Worm (Caenorhabditis elegans) whole organism, L1 larva: ENCODE results near the gene W05H9.4.

ENCODE experiments used
- C34B4.2 ChIP-seq: sonication (generic microtip); optimal IDR thresholded peaks from 2 replicates; lab custom pipeline; 2017; ENCODE audit warnings: mild to moderate bottlenecking, missing genetic modification characterization, missing compliant biosample characterization
- Y116A8C.19 ChIP-seq: sonication (generic microtip); optimal IDR thresholded peaks from 2 replicates; lab custom pipeline; 2016; ENCODE audit warnings: missing compliant biosample characterization, missing genetic modification characterization, borderline replicate concordance
- aha-1 ChIP-seq: fragments of 150-350 bp; optimal IDR thresholded peaks from 2 replicates; lab custom pipeline; 2014; ENCODE audit warnings: missing biosample characterization, missing genetic modification characterization
- alr-1 ChIP-seq: fragments of 200-800 bp; sonication (Bioruptor generic); optimal IDR thresholded peaks from 2 replicates; lab custom pipeline; 2018; ENCODE audit warnings: borderline replicate concordance, mild to moderate bottlenecking, missing genetic modification characterization, missing compliant biosample characterization
- aly-2 ChIP-seq: fragments of 150-350 bp; optimal IDR thresholded peaks from 2 replicates; lab custom pipeline; 2014; ENCODE audit warnings: missing biosample characterization, missing genetic modification characterization
- ama-1 ChIP-seq: fragments of 150-350 bp; optimal IDR thresholded peaks from 2 replicates; lab custom pipeline; 2014
- ceh-88 ChIP-seq: fragments of 200-800 bp; sonication (Bioruptor generic); IDR thresholded peaks from 2 replicates; pipeline ENCODE4 v1.3.6; 2022; ENCODE audit warnings: missing genetic modification characterization, missing compliant biosample characterization
- ceh-90 ChIP-seq: sonication (generic microtip); optimal IDR thresholded peaks from 2 replicates; lab custom pipeline; 2016; ENCODE audit warnings: missing genetic modification characterization, missing compliant biosample characterization
- ces-1 ChIP-seq: fragments of 150-350 bp; optimal IDR thresholded peaks from 2 replicates; lab custom pipeline; 2014; ENCODE audit warnings: missing biosample characterization, missing genetic modification reagents, missing genetic modification characterization
- dpl-1 ChIP-seq, 3 experiments: fragments of 150-350 bp in 2 of 3; sonication (generic microtip) in 1 of 3; optimal IDR thresholded peaks; 2 replicates each; lab custom pipeline; 2014 to 2017; ENCODE audit warnings: missing biosample characterization in 3 of 3, missing genetic modification characterization in 3 of 3, missing genetic modification reagents in 3 of 3
- dsc-1 ChIP-seq: sonication (generic microtip); optimal IDR thresholded peaks from 2 replicates; lab custom pipeline; 2016; ENCODE audit warnings: mild to moderate bottlenecking, missing genetic modification characterization, missing compliant biosample characterization
- efl-3 ChIP-seq: fragments of 200-800 bp; sonication (Bioruptor generic); optimal IDR thresholded peaks from 2 replicates; lab custom pipeline; 2018; ENCODE audit warnings: mild to moderate bottlenecking, missing genetic modification characterization, missing compliant biosample characterization
- elt-3 ChIP-seq, 6 experiments: fragments of 150-350 bp in 1 of 6; sonication (generic microtip); optimal IDR thresholded peaks; 2 replicates each; lab custom pipeline; 2017 to 2018; ENCODE audit warnings: missing biosample characterization in 6 of 6, missing genetic modification characterization in 6 of 6, inconsistent platforms in 1 of 6
- ets-5 ChIP-seq: fragments of 200-800 bp; sonication (Bioruptor generic); IDR thresholded peaks from 2 replicates; pipeline ENCODE4 v1.3.6; 2022; ENCODE audit warnings: missing genetic modification characterization, missing compliant biosample characterization
- fkh-10 ChIP-seq: sonication (generic microtip); optimal IDR thresholded peaks from 2 replicates; lab custom pipeline; 2017; ENCODE audit warnings: missing biosample characterization, missing genetic modification reagents, missing genetic modification characterization
- fkh-4 ChIP-seq: sonication (generic microtip); optimal IDR thresholded peaks from 2 replicates; lab custom pipeline; 2016; ENCODE audit warnings: missing compliant biosample characterization, missing genetic modification characterization, borderline replicate concordance
- fkh-8 ChIP-seq: sonication (generic microtip); optimal IDR thresholded peaks from 2 replicates; lab custom pipeline; 2016; ENCODE audit warnings: mild to moderate bottlenecking, missing genetic modification characterization, missing compliant biosample characterization
- fos-1 ChIP-seq: fragments of 150-350 bp; optimal IDR thresholded peaks from 2 replicates; lab custom pipeline; 2014; ENCODE audit warnings: missing biosample characterization, missing genetic modification characterization
- grh-1 ChIP-seq: fragments of 200-800 bp; sonication (Bioruptor generic); IDR thresholded peaks from 2 replicates; pipeline ENCODE4 v1.3.6; 2022; ENCODE audit warnings: missing genetic modification reagents, missing genetic modification characterization, missing compliant biosample characterization
- hlh-4 ChIP-seq: sonication (generic microtip); optimal IDR thresholded peaks from 2 replicates; lab custom pipeline; 2016; ENCODE audit warnings: mild to moderate bottlenecking, missing genetic modification characterization, missing compliant biosample characterization
- jun-1 ChIP-seq: fragments of 150-350 bp; optimal IDR thresholded peaks from 2 replicates; lab custom pipeline; 2014; ENCODE audit warnings: missing biosample characterization, missing genetic modification reagents, missing genetic modification characterization
- lin-14 ChIP-seq: fragments of 200-800 bp; sonication (Bioruptor generic); optimal IDR thresholded peaks from 2 replicates; lab custom pipeline; 2018; ENCODE audit warnings: mild to moderate bottlenecking, missing genetic modification characterization, moderate library complexity, missing compliant biosample characterization
- lin-35 ChIP-seq, 2 experiments: fragments of 150-350 bp; optimal IDR thresholded peaks; 2 replicates each; lab custom pipeline; 2014; ENCODE audit warnings: missing biosample characterization in 2 of 2, missing genetic modification characterization in 2 of 2, missing genetic modification reagents in 2 of 2
- lir-3 ChIP-seq: sonication (generic microtip); optimal IDR thresholded peaks from 2 replicates; lab custom pipeline; 2016; ENCODE audit warnings: mild to moderate bottlenecking, missing genetic modification characterization, moderate library complexity, missing compliant biosample characterization; ENCODE audit not compliant: poor library complexity
- lsy-2 ChIP-seq, 2 experiments: fragments of 150-350 bp; optimal IDR thresholded peaks; 2 replicates each; lab custom pipeline; 2014; ENCODE audit warnings: missing biosample characterization in 2 of 2, missing genetic modification characterization in 2 of 2
- mab-9 ChIP-seq: fragments of 200-800 bp; sonication (Bioruptor generic); IDR thresholded peaks from 2 replicates; pipeline ENCODE4 v1.3.6; 2022; ENCODE audit warnings: missing genetic modification reagents, missing genetic modification characterization, missing compliant biosample characterization
- mdl-1 ChIP-seq, 2 experiments: fragments of 150-350 bp; optimal IDR thresholded peaks; 2 replicates each; lab custom pipeline; 2014 to 2017; ENCODE audit warnings: missing biosample characterization in 2 of 2, missing genetic modification characterization in 2 of 2, inconsistent platforms in 1 of 2
- mef-2 ChIP-seq: fragments of 150-350 bp; optimal IDR thresholded peaks from 2 replicates; lab custom pipeline; 2014; ENCODE audit warnings: missing biosample characterization, missing genetic modification characterization
- mep-1 ChIP-seq: fragments of 150-350 bp; optimal IDR thresholded peaks from 2 replicates; lab custom pipeline; 2014; ENCODE audit warnings: missing biosample characterization, missing genetic modification characterization
- nhr-12 ChIP-seq: sonication (generic microtip); optimal IDR thresholded peaks from 2 replicates; lab custom pipeline; 2017; ENCODE audit warnings: missing biosample characterization, missing genetic modification characterization
- nhr-19 ChIP-seq: fragments of 200-800 bp; sonication (Bioruptor generic); conservative IDR thresholded peaks from 2 replicates; pipeline ENCODE4 v1.3.6; 2022; ENCODE audit warnings: missing genetic modification characterization, missing compliant biosample characterization
- nhr-20 ChIP-seq: sonication (generic microtip); optimal IDR thresholded peaks from 2 replicates; lab custom pipeline; 2016; ENCODE audit warnings: mild to moderate bottlenecking, missing genetic modification characterization, missing compliant biosample characterization
- nhr-237 ChIP-seq: fragments of 150-350 bp; optimal IDR thresholded peaks from 2 replicates; lab custom pipeline; 2014; ENCODE audit warnings: missing biosample characterization, missing genetic modification characterization
- nhr-28 ChIP-seq: fragments of 150-350 bp; optimal IDR thresholded peaks from 2 replicates; lab custom pipeline; 2014; ENCODE audit warnings: missing biosample characterization, missing genetic modification characterization
- nhr-47 ChIP-seq: sonication (generic microtip); optimal IDR thresholded peaks from 2 replicates; lab custom pipeline; 2016; ENCODE audit warnings: mild to moderate bottlenecking, missing genetic modification characterization, moderate library complexity, missing compliant biosample characterization
- nhr-71 ChIP-seq: sonication (generic microtip); optimal IDR thresholded peaks from 2 replicates; lab custom pipeline; 2016; ENCODE audit warnings: mild to moderate bottlenecking, missing genetic modification characterization, moderate library complexity, missing compliant biosample characterization
- nhr-84 ChIP-seq: sonication (generic microtip); optimal IDR thresholded peaks from 2 replicates; lab custom pipeline; 2017; ENCODE audit warnings: missing biosample characterization, missing genetic modification characterization
- nhr-85 ChIP-seq: sonication (generic microtip); peaks from one replicate; lab custom pipeline; 2016; ENCODE audit warnings: missing genetic modification characterization, inconsistent platforms, missing compliant biosample characterization
- pag-3 ChIP-seq: sonication (generic microtip); optimal IDR thresholded peaks from 2 replicates; lab custom pipeline; 2017; ENCODE audit warnings: missing genetic modification characterization, mild to moderate bottlenecking, missing compliant biosample characterization, antibody characterized with exemption, borderline replicate concordance; ENCODE audit not compliant: insufficient read depth
- skn-1 ChIP-seq: fragments of 150-350 bp; optimal IDR thresholded peaks from 2 replicates; lab custom pipeline; 2014; ENCODE audit warnings: missing biosample characterization, missing genetic modification characterization
- snpc-4 ChIP-seq: fragments of 150-350 bp; optimal IDR thresholded peaks from 2 replicates; lab custom pipeline; 2014; ENCODE audit warnings: missing biosample characterization, missing genetic modification characterization
- sox-4 ChIP-seq: sonication (generic microtip); optimal IDR thresholded peaks from 2 replicates; lab custom pipeline; 2016; ENCODE audit warnings: missing genetic modification characterization, missing compliant biosample characterization
- swsn-7 ChIP-seq: sonication (generic microtip); optimal IDR thresholded peaks from 2 replicates; lab custom pipeline; 2016; ENCODE audit warnings: missing genetic modification characterization, missing compliant biosample characterization
- tbx-2 ChIP-seq: sonication (generic microtip); optimal IDR thresholded peaks from 2 replicates; lab custom pipeline; 2016; ENCODE audit warnings: missing genetic modification characterization, missing compliant biosample characterization
- unc-130 ChIP-seq: fragments of 150-350 bp; optimal IDR thresholded peaks from 2 replicates; lab custom pipeline; 2017; ENCODE audit warnings: missing biosample characterization, missing genetic modification characterization, inconsistent platforms
- unc-30 ChIP-seq: sonication (generic microtip); optimal IDR thresholded peaks from 2 replicates; lab custom pipeline; 2017; ENCODE audit warnings: missing biosample characterization, missing genetic modification characterization
- vab-15 ChIP-seq: sonication (generic microtip); optimal IDR thresholded peaks from 2 replicates; lab custom pipeline; 2017; ENCODE audit warnings: missing genotype, mild to moderate bottlenecking, missing genetic modification characterization, missing compliant biosample characterization
- zag-1 ChIP-seq: fragments of 150-350 bp; optimal IDR thresholded peaks from 2 replicates; lab custom pipeline; 2014; ENCODE audit warnings: missing biosample characterization, missing genetic modification characterization
- ztf-11 ChIP-seq, 2 experiments: sonication (generic microtip); optimal IDR thresholded peaks; 2 replicates each; lab custom pipeline; 2016 to 2017; ENCODE audit warnings: missing genetic modification characterization in 2 of 2, missing biosample characterization in 1 of 2, missing compliant biosample characterization in 1 of 2
- ztf-4 ChIP-seq: fragments of 150-350 bp; optimal IDR thresholded peaks from 2 replicates; lab custom pipeline; 2014; ENCODE audit warnings: missing biosample characterization, missing genetic modification characterization

W05H9.4 gene

DNA sequence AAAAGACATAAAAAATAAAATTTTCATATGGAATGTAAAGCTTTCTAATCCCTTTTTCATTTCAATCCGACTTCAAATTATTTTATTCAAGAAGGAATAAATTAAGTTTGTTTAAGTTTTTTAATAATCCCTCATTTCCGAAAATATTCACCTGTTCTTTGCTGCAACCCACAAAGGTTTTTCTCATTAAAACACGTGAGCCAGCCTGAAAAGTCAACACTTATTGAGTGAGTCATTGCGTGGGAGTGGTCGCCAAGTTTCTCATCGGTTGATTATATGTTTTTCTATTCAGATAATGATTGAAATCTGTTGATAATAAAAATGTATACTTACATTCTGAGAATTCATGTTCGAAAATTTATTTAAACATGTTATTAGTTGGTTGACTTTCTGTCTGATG is 17.9 kb upstream of the W05H9.4 start (continued):
- no peak for TF ChIP-seq fkh-10
- no peak for TF ChIP-seq ama-1 (lab: Kevin White, UChicago)
- TF ChIP-seq fos-1 (tag; lab: Kevin White, UChicago): no peak
- no peak for TF ChIP-seq ztf-4 (tag; lab: Kevin White, UChicago)
- TF ChIP-seq nhr-19 (GFP tag; lab: Robert Waterston, UW): no peak
- TF ChIP-seq sox-4 (tag; lab: Kevin White, UChicago): peak; percentile 43
- TF ChIP-seq tbx-2 (tag; lab: Kevin White, UChicago): no peak
- TF ChIP-seq ztf-11 (tag; optimal IDR thresholded peaks at IDR 0.05; lab: Kevin White, UChicago): no peak
- no peak for TF ChIP-seq nhr-84 (tag; lab: Kevin White, UChicago)
- no peak for TF ChIP-seq fkh-4
- TF ChIP-seq C34B4.2: no peak
- TF ChIP-seq nhr-85: no peak
- peak; percentile 39 for TF ChIP-seq nhr-47 (tag; lab: Kevin White, UChicago)
- TF ChIP-seq pag-3: no peak
- no peak for TF ChIP-seq ets-5
- no peak for TF ChIP-seq nhr-12
- TF ChIP-seq dsc-1: peak; percentile 59
- no peak for TF ChIP-seq mef-2
- TF ChIP-seq nhr-71: peak; percentile 52
- TF ChIP-seq skn-1 (tag; lab: Kevin White, UChicago): no peak
- TF ChIP-seq ceh-90: no peak
- TF ChIP-seq, all 84 proteins: peak for 7

- no peak for TF ChIP-seq ets-5
- TF ChIP-seq nhr-47 (tag; lab: Kevin White, UChicago): peak; percentile 25
- peak; percentile 5 for TF ChIP-seq lin-14 (GFP tag; lab: Kevin White, UChicago)
- TF ChIP-seq fkh-8: peak; percentile 61
- no peak for TF ChIP-seq nhr-19 (GFP tag; lab: Robert Waterston, UW)
- peak; percentile 83 for TF ChIP-seq dsc-1
- peak; percentile 11 for TF ChIP-seq nhr-71
- TF ChIP-seq, all 84 proteins: peak for 5
These were observed 16.4 kb upstream of the W05H9.4 start for ce11 chrX:6247013-6247412.

DNA sequence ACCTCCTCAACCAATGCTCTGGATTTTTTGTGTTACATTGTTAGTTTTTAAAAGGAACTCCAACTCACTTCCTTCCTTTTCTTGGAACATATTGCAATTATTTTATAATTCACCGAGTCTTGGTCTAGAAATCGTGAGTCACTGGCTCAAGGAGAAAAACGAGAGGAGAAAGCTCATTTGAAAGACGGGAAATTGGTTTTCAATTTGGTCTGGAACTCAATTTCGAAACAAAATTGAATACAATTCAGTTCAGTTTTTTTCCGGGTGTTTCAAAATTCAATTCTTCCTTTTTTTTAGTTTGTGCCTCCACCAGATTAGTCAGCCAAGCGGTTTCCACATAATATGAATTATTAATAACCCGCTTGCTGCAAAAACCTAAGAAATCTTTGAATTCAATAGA is 15.6 kb upstream of the W05H9.4 start:
- TF ChIP-seq vab-15: no peak
- peak; percentile 42 for TF ChIP-seq zag-1 (tag; lab: Kevin White, UChicago)
- TF ChIP-seq fkh-8: peak; percentile 25
- TF ChIP-seq fos-1 (tag; lab: Kevin White, UChicago): no peak
- TF ChIP-seq tbx-2 (tag; lab: Kevin White, UChicago): peak; percentile 35
- TF ChIP-seq grh-1 (GFP tag; lab: Robert Waterston, UW): no peak
- no peak for TF ChIP-seq nhr-28 (tag; lab: Kevin White, UChicago)
- TF ChIP-seq dpl-1 (GFP tag; optimal IDR thresholded peaks at IDR 0.05; lab: Kevin White, UChicago): no peak
- TF ChIP-seq nhr-47 (tag; lab: Kevin White, UChicago): no peak
- no peak for TF ChIP-seq sox-4 (tag; lab: Kevin White, UChicago)
- no peak for TF ChIP-seq ets-5
- TF ChIP-seq nhr-20 (tag; lab: Kevin White, UChicago): no peak
- TF ChIP-seq mab-9 (GFP tag; lab: Robert Waterston, UW): no peak
- TF ChIP-seq Y116A8C.19 (tag; lab: Kevin White, UChicago): no peak
- TF ChIP-seq swsn-7 (tag; lab: Kevin White, UChicago): no peak
- no peak for TF ChIP-seq C34B4.2
- no peak for TF ChIP-seq lir-3 (tag; lab: Kevin White, UChicago)
- TF ChIP-seq lsy-2 (tag; optimal IDR thresholded peaks at IDR 0.05; lab: Kevin White, UChicago): peak in 1 of 2 experiments; percentile 0
- no peak for TF ChIP-seq skn-1 (tag; lab: Kevin White, UChicago)
- TF ChIP-seq unc-130: no peak
- TF ChIP-seq mep-1 (tag; lab: Kevin White, UChicago): no peak
- TF ChIP-seq ceh-88: no peak
- TF ChIP-seq ztf-4 (tag; lab: Kevin White, UChicago): no peak
- TF ChIP-seq hlh-4: no peak
- peak; percentile 47 for TF ChIP-seq ces-1 (GFP tag; lab: Kevin White, UChicago)
- no peak for TF ChIP-seq unc-30 (tag; lab: Kevin White, UChicago)
- no peak for TF ChIP-seq nhr-237 (tag; lab: Kevin White, UChicago)
- no peak for TF ChIP-seq efl-3 (GFP tag; lab: Kevin White, UChicago)
- no peak for TF ChIP-seq aly-2 (tag; lab: Kevin White, UChicago)
- TF ChIP-seq lin-35 (GFP tag; optimal IDR thresholded peaks at IDR 0.05; lab: Kevin White, UChicago): no peak
- no peak for TF ChIP-seq fkh-4
- TF ChIP-seq elt-3 (tag; optimal IDR thresholded peaks at IDR 0.05; lab: Kevin White, UChicago): no peak
- no peak for TF ChIP-seq aha-1
- no peak for TF ChIP-seq alr-1 (tag; lab: Kevin White, UChicago)
- no peak for TF ChIP-seq jun-1
- no peak for TF ChIP-seq snpc-4 (tag; lab: Kevin White, UChicago)
- no peak for TF ChIP-seq mdl-1 (tag; optimal IDR thresholded peaks at IDR 0.05; lab: Kevin White, UChicago)
